Worm (Caenorhabditis elegans): Measurements from ENCODE around the gene ugt-44.

DNA sequence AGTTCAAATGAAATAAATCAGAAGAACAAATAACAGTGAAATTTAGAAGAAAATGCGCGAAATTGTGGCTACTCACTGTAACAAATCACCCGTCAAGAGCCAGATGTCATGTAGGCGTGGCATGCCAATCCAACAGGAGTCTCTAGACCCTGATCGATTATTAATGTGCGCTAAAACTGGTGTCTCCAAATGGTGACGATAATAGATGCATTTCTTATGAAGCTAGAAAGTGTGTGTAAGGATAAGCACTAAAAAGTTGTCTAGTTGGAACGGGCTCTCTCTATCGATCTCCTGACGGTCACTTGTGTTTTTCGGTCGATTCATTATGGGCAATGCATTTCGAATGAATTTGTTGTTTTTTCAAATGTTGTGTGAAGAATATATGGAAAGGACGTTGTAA is 7.8 kb upstream of the ugt-44 start, which contains the start of gene mec-3:
- TF ChIP-seq mep-1 (tag; optimal IDR thresholded peaks at IDR 0.05) (no peak), nhr-28 (tag; optimal IDR thresholded peaks at IDR 0.05) (no peak), lsy-2 (tag; optimal IDR thresholded peaks at IDR 0.05) (no peak), elt-1 (tag; optimal IDR thresholded peaks at IDR 0.05; ENCODE audit: borderline replicate concordance, insufficient read depth) (no peak), mab-5 (tag; optimal IDR thresholded peaks at IDR 0.05) (no peak), nhr-237 (tag; optimal IDR thresholded peaks at IDR 0.05) (no peak), ces-1 (GFP tag; optimal IDR thresholded peaks at IDR 0.05) (no peak), pha-4 (tag; optimal IDR thresholded peaks at IDR 0.05) (no peak), ceh-83 (GFP tag; optimal IDR thresholded peaks at IDR 0.05) (no peak), nhr-12 (tag; optimal IDR thresholded peaks at IDR 0.05) (no peak), bed-3 (GFP tag; optimal IDR thresholded peaks at IDR 0.05) (no peak), ceh-39 (tag; optimal IDR thresholded peaks at IDR 0.05) (no peak), unc-39 (tag; optimal IDR thresholded peaks at IDR 0.05) (no peak), mls-2 (tag; optimal IDR thresholded peaks at IDR 0.05) (no peak)
